Worm (Caenorhabditis elegans) whole organism, young adult: ENCODE results near the gene F28B12.1.

Source experiments
- B0019.2 ChIP-seq: fragments of 200-800 bp; sonication (Bioruptor generic); conservative IDR thresholded peaks from 2 replicates; pipeline ENCODE4 v1.3.6; 2022; ENCODE audit warnings: missing genetic modification reagents, missing genetic modification characterization, missing compliant biosample characterization
- B0035.1 ChIP-seq: sonication (generic microtip); optimal IDR thresholded peaks from 2 replicates; lab custom pipeline; 2016; ENCODE audit warnings: missing genetic modification characterization, mild to moderate bottlenecking, missing compliant biosample characterization, missing genotype, missing genetic modification reagents
- D2030.7 ChIP-seq: fragments of 200-800 bp; sonication (Bioruptor generic); IDR thresholded peaks from 2 replicates; pipeline ENCODE4 v1.3.6; 2022; ENCODE audit warnings: missing genetic modification reagents, missing genetic modification characterization, missing compliant biosample characterization
- F23B12.7 ChIP-seq: sonication (generic microtip); optimal IDR thresholded peaks from 2 replicates; lab custom pipeline; 2017; ENCODE audit warnings: missing genetic modification characterization, mild to moderate bottlenecking, missing compliant biosample characterization, antibody characterized with exemption, moderate library complexity; ENCODE audit not compliant: insufficient read depth
- F33H1.4 ChIP-seq: fragments of 200-800 bp; sonication (Bioruptor generic); IDR thresholded peaks from 2 replicates; pipeline ENCODE4 v1.3.6; 2022; ENCODE audit warnings: missing genetic modification reagents, missing genetic modification characterization, missing compliant biosample characterization
- F55B11.4 ChIP-seq: sonication (generic microtip); optimal IDR thresholded peaks from 2 replicates; lab custom pipeline; 2016; ENCODE audit warnings: missing compliant biosample characterization, missing genetic modification characterization, borderline replicate concordance; ENCODE audit not compliant: insufficient read depth
- F57A8.1 ChIP-seq: fragments of 200-800 bp; sonication (Bioruptor generic); optimal IDR thresholded peaks from 2 replicates; lab custom pipeline; 2018; ENCODE audit warnings: mild to moderate bottlenecking, missing genetic modification characterization, moderate library complexity, missing compliant biosample characterization
- F57C9.4 ChIP-seq: sonication (generic microtip); optimal IDR thresholded peaks from 2 replicates; lab custom pipeline; 2017; ENCODE audit warnings: mild to moderate bottlenecking, missing genetic modification characterization, missing compliant biosample characterization
- K12H6.12 ChIP-seq: fragments of 200-800 bp; sonication (Bioruptor generic); optimal IDR thresholded peaks from 2 replicates; lab custom pipeline; 2018; ENCODE audit warnings: mild to moderate bottlenecking, missing genetic modification characterization, missing compliant biosample characterization
- T07F8.4 ChIP-seq: sonication (generic microtip); optimal IDR thresholded peaks from 2 replicates; lab custom pipeline; 2016; ENCODE audit warnings: mild to moderate bottlenecking, missing genetic modification characterization, moderate library complexity, missing compliant biosample characterization
- Y56A3A.18 ChIP-seq: fragments of 200-800 bp; sonication (Bioruptor generic); IDR thresholded peaks from 2 replicates; pipeline ENCODE4 v1.3.6; 2022; ENCODE audit warnings: missing genetic modification reagents, missing genetic modification characterization, missing compliant biosample characterization
- bed-1 ChIP-seq: fragments of 200-800 bp; sonication (Bioruptor generic); IDR thresholded peaks from 2 replicates; pipeline ENCODE4 v1.3.6; 2022; ENCODE audit warnings: missing genetic modification reagents, missing genetic modification characterization, missing compliant biosample characterization
- cebp-1 ChIP-seq, 2 experiments: fragments of 200-800 bp in 1 of 2; sonication (Bioruptor generic) in 1 of 2; sonication (generic microtip) in 1 of 2; IDR thresholded peaks in 1 of 2; optimal IDR thresholded peaks in 1 of 2; 2 replicates each; pipeline versions ENCODE4 v1.3.6 to Lab custom; 2017 to 2022; ENCODE audit warnings: missing compliant biosample characterization in 2 of 2, missing genetic modification characterization in 2 of 2, mild to moderate bottlenecking in 1 of 2, missing genetic modification reagents in 1 of 2, moderate library complexity in 1 of 2
- cebp-2 ChIP-seq: fragments of 200-800 bp; sonication (Bioruptor generic); IDR thresholded peaks from 2 replicates; pipeline ENCODE4 v1.3.6; 2022; ENCODE audit warnings: missing genetic modification characterization, missing compliant biosample characterization
- ceh-58 ChIP-seq: fragments of 200-800 bp; sonication (Bioruptor generic); IDR thresholded peaks from 2 replicates; pipeline ENCODE4 v1.3.6; 2022; ENCODE audit warnings: missing genetic modification characterization, missing compliant biosample characterization
- ceh-79 ChIP-seq: sonication (generic microtip); optimal IDR thresholded peaks from 2 replicates; lab custom pipeline; 2017; ENCODE audit warnings: mild to moderate bottlenecking, missing genetic modification characterization, missing compliant biosample characterization
- dox-1 ChIP-seq: fragments of 200-800 bp; sonication (Bioruptor generic); IDR thresholded peaks from 2 replicates; pipeline ENCODE4 v1.3.6; 2022; ENCODE audit warnings: missing genetic modification reagents, missing genetic modification characterization, missing compliant biosample characterization
- efl-1 ChIP-seq: fragments of 150-350 bp; optimal IDR thresholded peaks from 2 replicates; lab custom pipeline; 2014; ENCODE audit warnings: missing biosample characterization, missing genetic modification reagents, missing genetic modification characterization
- egl-44 ChIP-seq: fragments of 200-800 bp; sonication (Bioruptor generic); IDR thresholded peaks from 2 replicates; pipeline ENCODE4 v1.3.6; 2022; ENCODE audit warnings: missing genetic modification reagents, missing genetic modification characterization, missing compliant biosample characterization
- egrh-3 ChIP-seq: fragments of 200-800 bp; sonication (Bioruptor generic); IDR thresholded peaks from 2 replicates; pipeline ENCODE4 v1.3.6; 2022; ENCODE audit warnings: missing genetic modification reagents, missing genetic modification characterization, missing compliant biosample characterization
- fkh-3 ChIP-seq: sonication (generic microtip); optimal IDR thresholded peaks from 2 replicates; lab custom pipeline; 2016; ENCODE audit warnings: mild to moderate bottlenecking, missing genetic modification characterization, missing compliant biosample characterization
- hlh-12 ChIP-seq: sonication (generic microtip); optimal IDR thresholded peaks from 2 replicates; lab custom pipeline; 2016; ENCODE audit warnings: missing genetic modification characterization, missing compliant biosample characterization
- hlh-26 ChIP-seq: fragments of 200-800 bp; sonication (Bioruptor generic); conservative IDR thresholded peaks from 2 replicates; pipeline ENCODE4 v1.3.6; 2022; ENCODE audit warnings: missing genetic modification reagents, missing genetic modification characterization, missing compliant biosample characterization
- hmg-1.2 ChIP-seq: fragments of 200-800 bp; sonication (Bioruptor generic); IDR thresholded peaks from 2 replicates; pipeline ENCODE4 v1.3.6; 2022; ENCODE audit warnings: missing genetic modification reagents, missing genetic modification characterization, missing compliant biosample characterization
- lin-35 ChIP-seq, 3 experiments: fragments of 150-350 bp in 2 of 3; sonication (generic microtip) in 1 of 3; optimal IDR thresholded peaks; 2 replicates each; lab custom pipeline; 2014 to 2018; ENCODE audit warnings: missing biosample characterization in 3 of 3, missing genetic modification characterization in 3 of 3, missing genetic modification reagents in 3 of 3
- lsy-27 ChIP-seq: sonication (generic microtip); optimal IDR thresholded peaks from 2 replicates; lab custom pipeline; 2017; ENCODE audit warnings: missing genetic modification characterization, mild to moderate bottlenecking, missing compliant biosample characterization, antibody characterized with exemption, missing genotype, borderline replicate concordance; ENCODE audit not compliant: insufficient read depth
- mel-28 ChIP-seq: sonication (generic microtip); optimal IDR thresholded peaks from 2 replicates; lab custom pipeline; 2016; ENCODE audit warnings: borderline replicate concordance, mild to moderate bottlenecking, missing genetic modification characterization, missing compliant biosample characterization
- nfya-1 ChIP-seq: sonication (generic microtip); optimal IDR thresholded peaks from 2 replicates; lab custom pipeline; 2017; ENCODE audit warnings: antibody characterized with exemption, missing compliant biosample characterization, missing genetic modification characterization, borderline replicate concordance; ENCODE audit not compliant: insufficient read depth
- nfyb-1 ChIP-seq: fragments of 200-800 bp; sonication (Bioruptor generic); IDR thresholded peaks from 2 replicates; pipeline ENCODE4 v1.3.6; 2022; ENCODE audit warnings: missing genetic modification reagents, missing genetic modification characterization, missing compliant biosample characterization
- nhr-179 ChIP-seq: sonication (generic microtip); optimal IDR thresholded peaks from 2 replicates; lab custom pipeline; 2016; ENCODE audit warnings: mild to moderate bottlenecking, missing genetic modification characterization, missing compliant biosample characterization
- snpc-3.4 ChIP-seq: sonication (generic microtip); optimal IDR thresholded peaks from 2 replicates; lab custom pipeline; 2017; ENCODE audit warnings: missing genetic modification characterization, mild to moderate bottlenecking, missing compliant biosample characterization, antibody characterized with exemption, moderate library complexity, missing genotype, missing genetic modification reagents
- snpc-4 ChIP-seq, 5 experiments: fragments of 150-350 bp in 1 of 5; sonication (generic microtip) in 4 of 5; optimal IDR thresholded peaks; 2 replicates each; lab custom pipeline; 2014 to 2018; ENCODE audit warnings: missing genetic modification characterization in 5 of 5, missing biosample characterization in 3 of 5, antibody characterized with exemption in 2 of 5, mild to moderate bottlenecking in 2 of 5, missing compliant biosample characterization in 2 of 5, missing genotype in 2 of 5, moderate library complexity in 2 of 5, missing genetic modification reagents in 1 of 5
- sptf-2 ChIP-seq: fragments of 200-800 bp; sonication (Bioruptor generic); optimal IDR thresholded peaks from 2 replicates; lab custom pipeline; 2018; ENCODE audit warnings: mild to moderate bottlenecking, missing genetic modification characterization, missing compliant biosample characterization
- tbx-9 ChIP-seq: sonication (generic microtip); optimal IDR thresholded peaks from 2 replicates; lab custom pipeline; 2016; ENCODE audit warnings: borderline replicate concordance, missing genetic modification characterization, inconsistent platforms, missing compliant biosample characterization
- unc-130 ChIP-seq: sonication (generic microtip); optimal IDR thresholded peaks from 2 replicates; lab custom pipeline; 2016; ENCODE audit warnings: missing genetic modification reagents, missing genetic modification characterization, missing compliant biosample characterization
- zfh-2 ChIP-seq: fragments of 200-800 bp; sonication (Bioruptor generic); conservative IDR thresholded peaks from 2 replicates; pipeline ENCODE4 v1.3.6; 2022; ENCODE audit warnings: missing genetic modification reagents, missing genetic modification characterization, missing compliant biosample characterization
- ztf-26 ChIP-seq: sonication (generic microtip); optimal IDR thresholded peaks from 2 replicates; lab custom pipeline; 2017; ENCODE audit warnings: missing genetic modification characterization, missing compliant biosample characterization
- ztf-3 ChIP-seq: fragments of 200-800 bp; sonication (Bioruptor generic); optimal IDR thresholded peaks from 2 replicates; lab custom pipeline; 2018; ENCODE audit warnings: mild to moderate bottlenecking, missing genetic modification characterization, missing compliant biosample characterization

Gene F28B12.1

DNA sequence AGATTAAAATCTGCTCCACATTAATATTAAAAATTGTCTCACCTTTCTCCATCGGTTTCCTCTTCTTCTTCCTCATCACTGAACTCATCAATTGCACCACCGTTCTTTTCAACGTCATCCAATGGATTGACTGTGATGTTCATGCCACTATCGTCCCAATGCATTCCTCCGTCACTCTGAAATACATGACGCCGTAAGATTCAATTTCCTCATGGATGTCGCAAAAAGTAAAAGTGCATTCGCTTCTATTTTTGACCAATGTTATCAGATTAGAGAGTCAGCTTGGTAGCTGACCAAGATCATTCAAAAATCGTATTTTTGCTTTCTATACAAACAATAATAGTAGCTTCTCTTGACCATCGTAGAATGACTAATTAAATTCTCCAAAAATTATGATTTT is 3.7 kb downstream of the F28B12.1 start:
- TF ChIP-seq K12H6.12 (tag; lab: Kevin White, UChicago): no peak

DNA sequence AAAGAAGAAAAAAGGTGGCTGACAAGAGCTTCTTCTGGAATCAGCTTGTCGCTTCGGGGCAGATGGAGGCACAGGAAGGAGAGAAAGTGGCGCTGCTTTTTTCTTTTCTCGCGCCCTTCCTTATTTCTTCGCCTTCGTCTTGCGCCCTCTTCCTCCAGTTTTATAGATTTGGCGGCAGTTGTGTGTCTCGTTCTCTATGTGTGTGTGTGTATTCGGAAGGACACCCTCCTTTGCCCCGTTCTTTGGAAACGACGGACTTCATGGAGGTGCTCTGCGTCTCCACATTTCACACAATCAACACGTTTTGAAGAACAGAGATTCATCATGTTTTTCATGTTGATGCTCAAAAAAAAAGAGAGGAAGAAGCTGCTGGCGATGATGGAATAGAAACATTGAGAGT is 6.0 kb downstream of the F28B12.1 start:
- TF ChIP-seq F33H1.4 (no peak), cebp-1 (GFP tag; IDR thresholded peaks at IDR 0.05; lab: Robert Waterston, UW) (no peak), cebp-1 (tag; optimal IDR thresholded peaks at IDR 0.05; lab: Kevin White, UChicago) (peak; percentile 27), ceh-79 (tag; lab: Kevin White, UChicago) (no peak), snpc-4 (GFP tag; optimal IDR thresholded peaks at IDR 0.05; lab: Kevin White, UChicago) (no peak), snpc-4 (tag; optimal IDR thresholded peaks at IDR 0.05; lab: Kevin White, UChicago) (peak in 1 of 4 experiments; percentile 5), dox-1 (GFP tag; lab: Robert Waterston, UW) (0 out of 2 replicates have a peak, but pooled peaks have one; percentile 26), zfh-2 (peak; percentile 86), hmg-1.2 (peak; percentile 25; the same call in 1 of the 2 replicates), hlh-12 (tag; lab: Kevin White, UChicago) (no peak)

DNA sequence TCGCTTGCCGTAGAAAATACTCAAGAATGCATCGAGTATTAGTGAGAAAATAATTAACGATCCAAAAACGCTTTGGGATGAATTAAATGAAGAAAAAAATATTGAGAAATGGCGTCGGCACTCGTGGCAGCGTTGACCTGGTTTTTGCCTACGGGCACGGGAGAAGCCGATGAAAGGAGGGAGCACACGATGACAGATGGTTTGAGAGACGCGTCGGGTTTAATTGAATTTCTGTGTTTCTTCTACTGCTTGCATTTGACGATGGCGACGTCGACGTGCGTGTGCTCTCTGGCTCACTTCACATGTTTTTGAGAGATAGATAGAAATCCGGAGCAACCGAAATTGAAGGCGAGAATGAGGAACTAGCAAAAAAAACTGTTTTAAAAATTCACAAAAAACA is 7.9 kb downstream of the F28B12.1 start:
- TF ChIP-seq cebp-2 (GFP tag; lab: Robert Waterston, UW) (no peak), zfh-2 (peak; percentile 50; the same call in 1 of the 2 replicates)

DNA sequence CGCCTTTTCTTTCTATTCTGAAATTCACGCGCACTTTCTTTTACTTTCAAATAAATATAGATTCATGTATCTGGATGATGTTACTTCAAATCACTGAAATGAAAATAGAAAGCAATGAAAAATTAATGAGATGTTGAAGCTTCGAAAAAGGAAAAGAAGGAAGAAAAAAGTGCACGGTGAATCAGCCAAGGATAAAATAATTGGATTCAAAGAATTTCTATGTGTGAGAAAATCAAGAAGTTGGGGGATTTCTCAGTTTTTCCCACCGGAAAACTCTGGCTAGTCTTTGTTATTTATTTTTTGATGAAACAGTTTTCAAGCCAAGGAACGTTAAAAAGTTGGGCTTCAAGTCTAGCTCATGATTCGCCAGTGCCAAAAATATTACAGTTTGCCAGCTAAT is 9.0 kb downstream of the F28B12.1 start:
- TF ChIP-seq B0035.1 (tag; lab: Kevin White, UChicago) (no peak), cebp-2 (GFP tag; lab: Robert Waterston, UW) (no peak), fkh-3 (tag; lab: Kevin White, UChicago) (no peak)

DNA sequence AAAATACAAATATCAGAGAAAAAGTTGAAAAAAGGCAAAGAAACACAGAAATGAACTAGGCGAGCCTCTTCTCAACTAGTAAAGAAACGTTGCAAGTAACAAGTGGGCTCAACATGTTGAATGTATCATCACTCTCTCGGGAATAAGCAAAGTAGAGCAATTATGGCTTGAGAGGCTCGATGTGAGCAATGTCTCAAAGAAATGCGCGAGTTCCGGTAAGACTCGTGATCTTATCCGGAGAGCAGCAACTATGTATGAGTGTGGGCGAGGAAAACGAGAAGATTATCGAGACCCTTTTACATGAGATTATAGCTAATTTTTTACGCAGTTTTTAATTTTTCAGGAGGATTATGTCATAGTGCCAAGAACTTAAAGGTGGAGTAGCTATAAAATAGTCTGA is 9.5 kb downstream of the F28B12.1 start:
- TF ChIP-seq B0035.1 (tag; lab: Kevin White, UChicago) (no peak), lsy-27 (tag; lab: Kevin White, UChicago) (no peak), Y56A3A.18 (GFP tag; lab: Robert Waterston, UW) (no peak), ztf-26 (no peak), F23B12.7 (tag; lab: Kevin White, UChicago) (no peak), unc-130 (no peak), ztf-3 (GFP tag; lab: Kevin White, UChicago) (no peak), hlh-26 (GFP tag; lab: Robert Waterston, UW) (no peak), mel-28 (no peak), sptf-2 (no peak), tbx-9 (tag; lab: Kevin White, UChicago) (no peak), D2030.7 (no peak), egrh-3 (no peak), F57C9.4 (tag; lab: Kevin White, UChicago) (no peak), snpc-3.4 (tag; lab: Kevin White, UChicago) (no peak), lin-35 (GFP tag; optimal IDR thresholded peaks at IDR 0.05; lab: Kevin White, UChicago) (no peak)

DNA sequence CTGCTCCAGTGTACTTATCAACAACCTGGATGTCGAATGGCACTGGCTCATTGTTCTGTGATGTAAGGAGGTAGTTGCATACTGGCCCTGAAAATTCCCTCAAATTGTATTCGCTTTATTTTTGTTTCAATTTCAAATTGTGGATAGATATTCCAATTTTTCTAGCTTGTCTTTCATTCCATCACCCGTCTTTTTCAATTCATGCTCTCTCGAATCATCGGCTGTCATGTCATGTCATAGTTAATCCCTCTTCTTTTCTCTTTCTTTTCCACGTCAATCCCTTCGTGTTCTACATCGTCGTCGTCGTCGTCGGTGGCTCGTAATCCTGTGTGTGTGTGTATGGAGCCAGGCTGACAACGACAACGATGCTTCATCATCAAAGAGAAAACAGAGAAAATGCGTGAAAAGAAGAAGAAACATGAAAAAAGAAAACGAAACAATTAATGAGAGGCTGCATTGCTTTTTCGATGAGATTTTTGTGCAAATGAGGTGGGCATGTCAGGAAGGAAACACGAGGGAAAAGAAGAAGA is 13.0 kb downstream of the F28B12.1 start:
- TF ChIP-seq ceh-58 (GFP tag; lab: Robert Waterston, UW): no peak
- TF ChIP-seq F55B11.4 (tag; lab: Kevin White, UChicago): no peak
- TF ChIP-seq egl-44 (GFP tag; lab: Robert Waterston, UW): no peak
- TF ChIP-seq sptf-2: no peak
- no peak for TF ChIP-seq nfya-1 (tag; lab: Kevin White, UChicago)
- no peak for TF ChIP-seq nhr-179
- no peak for TF ChIP-seq B0019.2 (GFP tag; lab: Robert Waterston, UW)
- TF ChIP-seq nfyb-1: no peak
- no peak for TF ChIP-seq bed-1 (GFP tag; lab: Robert Waterston, UW)
- TF ChIP-seq snpc-4 (GFP tag; optimal IDR thresholded peaks at IDR 0.05; lab: Kevin White, UChicago): no peak
- no peak for TF ChIP-seq snpc-4 (tag; optimal IDR thresholded peaks at IDR 0.05; lab: Kevin White, UChicago)
- no peak for TF ChIP-seq F57C9.4 (tag; lab: Kevin White, UChicago)
- no peak for TF ChIP-seq F57A8.1
- no peak for TF ChIP-seq T07F8.4 (tag; lab: Kevin White, UChicago)
- no peak for TF ChIP-seq efl-1 (GFP tag; lab: Kevin White, UChicago)
- no peak for TF ChIP-seq hmg-1.2
